Fruit fly (Drosophila melanogaster): ENCODE results near the gene Npc2h.

- TF ChIP-seq Neu2 (GFP tag; optimal IDR thresholded peaks at IDR 0.05; ENCODE audit: borderline replicate concordance): no peak
- no peak for TF ChIP-seq CG7556 (GFP tag; optimal IDR thresholded peaks at IDR 0.05)
- no peak for TF ChIP-seq schlank (tag; optimal IDR thresholded peaks at IDR 0.05)
- TF ChIP-seq fru (optimal IDR thresholded peaks at IDR 0.05): no peak
- no peak for TF ChIP-seq bab2 (GFP tag; optimal IDR thresholded peaks at IDR 0.05)
- TF ChIP-seq CG16813 (GFP tag; IDR thresholded peaks at IDR 0.05; ENCODE audit: partially characterized antibody): no peak; the same call in 2 of the 3 replicates
- no peak for TF ChIP-seq Dref (GFP tag; IDR thresholded peaks at IDR 0.05)
- no peak for TF ChIP-seq Max (GFP tag; optimal IDR thresholded peaks at IDR 0.05)
- no peak for TF ChIP-seq CG14710 (tag; optimal IDR thresholded peaks at IDR 0.05)
- TF ChIP-seq lola (GFP tag; optimal IDR thresholded peaks at IDR 0.05): no peak
These were observed 19.4 kb upstream of the Npc2h start, which contains the start of gene zfh1 for dm6 chr3R:30765306-30766033.

All from whole organism, embryonic.